Comparison of ENCODE assay signal across 1 fruit fly cellular context in the genomic region with DNA sequence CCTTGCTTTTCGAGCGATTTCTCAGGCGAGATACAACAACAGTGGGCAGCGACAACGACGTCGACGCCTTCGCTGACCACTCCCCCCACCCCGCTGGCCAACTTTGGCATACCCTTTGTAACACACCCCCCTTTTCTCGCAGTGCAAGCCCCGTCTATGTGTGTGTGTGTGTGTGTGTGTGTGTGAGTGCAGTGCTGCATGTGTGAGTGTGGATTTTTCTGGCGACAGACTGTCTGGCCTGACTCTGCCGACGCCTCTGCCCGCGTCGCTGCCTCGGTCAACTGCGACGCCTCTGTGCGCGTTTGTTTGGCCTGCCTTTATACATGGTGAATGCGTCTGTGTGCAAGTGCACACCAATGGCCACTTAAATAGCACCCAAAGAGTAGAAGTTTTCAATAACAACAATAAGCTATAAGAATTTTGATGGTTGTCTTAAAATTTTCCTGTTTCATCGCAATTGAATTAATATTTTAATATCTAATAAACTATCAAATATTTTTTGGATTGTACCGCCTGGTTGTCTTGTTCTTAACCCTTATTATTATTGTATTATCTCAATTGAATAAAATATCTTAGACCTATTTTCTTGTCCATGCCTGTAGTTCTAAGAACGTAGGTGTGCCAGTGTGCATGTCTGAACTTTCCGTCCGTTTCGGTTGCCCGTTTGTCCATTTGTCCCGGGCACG.
TF ChIP-seq lines count a peak whose summit lies in the region.

No protein-coding gene starts in this region.

TF ChIP-seq in whole organism, embryonic, 481 proteins besides CTCF, POLR2A, EP300 and RAD21 (continued from another document and continues in another):
- TF ChIP-seq CG3065 (GFP tag; optimal IDR thresholded peaks at IDR 0.05; lab: Kevin White, UChicago) (peak; percentile 38), tna (GFP tag; IDR thresholded peaks at IDR 0.05; lab: Robert Waterston, UW; ENCODE audit: partially characterized antibody) (no peak), Poxn (GFP tag; IDR thresholded peaks at IDR 0.05; lab: Robert Waterston, UW) (no peak), gro (GFP tag; optimal IDR thresholded peaks at IDR 0.05; lab: Kevin White, UChicago) (no peak), CG18262 (tag; optimal IDR thresholded peaks at IDR 0.05; lab: Kevin White, UChicago) (peak; percentile 98), CG6683 (GFP tag; optimal IDR thresholded peaks at IDR 0.05; lab: Kevin White, UChicago) (peak; percentile 83), CG14860 (GFP tag; IDR thresholded peaks at IDR 0.05; lab: Robert Waterston, UW; ENCODE audit: partially characterized antibody) (no peak), Ravus (GFP tag; IDR thresholded peaks at IDR 0.05; lab: Robert Waterston, UW) (peak; percentile 27; the same call in 1 of the 2 replicates), da (GFP tag; optimal IDR thresholded peaks at IDR 0.05; lab: Kevin White, UChicago) (no peak), ranshi (GFP tag; IDR thresholded peaks at IDR 0.05; lab: Robert Waterston, UW) (peak; percentile 71), CG2202 (tag; optimal IDR thresholded peaks at IDR 0.05; lab: Kevin White, UChicago) (peak; percentile 90), CG10321 (GFP tag; IDR thresholded peaks at IDR 0.05; lab: Robert Waterston, UW) (peak; percentile 19; the same call in 1 of the 2 replicates), btn (GFP tag; optimal IDR thresholded peaks at IDR 0.05; lab: Kevin White, UChicago) (no peak), nom (GFP tag; optimal IDR thresholded peaks at IDR 0.05; lab: Kevin White, UChicago) (peak; percentile 83), kah (GFP tag; optimal IDR thresholded peaks at IDR 0.05; lab: Kevin White, UChicago) (peak; percentile 90), trem (tag; optimal IDR thresholded peaks at IDR 0.05; lab: Kevin White, UChicago) (peak; percentile 94), hkb (optimal IDR thresholded peaks at IDR 0.05; lab: Kevin White, UChicago) (no peak), hkb (GFP tag; IDR thresholded peaks at IDR 0.05; lab: Robert Waterston, UW) (peak; percentile 93), tll (GFP tag; optimal IDR thresholded peaks at IDR 0.05; lab: Kevin White, UChicago) (peak in 1 of 2 experiments; percentile 10), CG12299 (tag; optimal IDR thresholded peaks at IDR 0.05; lab: Kevin White, UChicago) (peak; percentile 93), CG7357 (GFP tag; IDR thresholded peaks at IDR 0.05; lab: Robert Waterston, UW) (peak; percentile 47; the same call in 1 of the 3 replicates), tin (GFP tag; optimal IDR thresholded peaks at IDR 0.05; lab: Kevin White, UChicago) (peak; percentile 70), repo (GFP tag; optimal IDR thresholded peaks at IDR 0.05; lab: Kevin White, UChicago) (no peak), Atf3 (GFP tag; optimal IDR thresholded peaks at IDR 0.05; lab: Kevin White, UChicago) (no peak), br (optimal IDR thresholded peaks at IDR 0.05; lab: Kevin White, UChicago) (no peak), C15 (GFP tag; IDR thresholded peaks at IDR 0.05; lab: Robert Waterston, UW) (0 out of 3 replicates have a peak, but pooled peaks have one; percentile 9), Rx (GFP tag; IDR thresholded peaks at IDR 0.05; lab: Robert Waterston, UW) (peak; percentile 65), ab (GFP tag; optimal IDR thresholded peaks at IDR 0.05; lab: Kevin White, UChicago) (no peak), CG8944 (GFP tag; optimal IDR thresholded peaks at IDR 0.05; lab: Kevin White, UChicago) (no peak), bsh (GFP tag; optimal IDR thresholded peaks at IDR 0.05; lab: Kevin White, UChicago) (peak; percentile 67 to 97), CG4424 (GFP tag; optimal IDR thresholded peaks at IDR 0.05; lab: Kevin White, UChicago) (peak; percentile 82), B-H1 (GFP tag; IDR thresholded peaks at IDR 0.05; lab: Robert Waterston, UW) (peak; percentile 68), CG10267 (tag; optimal IDR thresholded peaks at IDR 0.05; lab: Kevin White, UChicago) (peak; percentile 92), Sin3A (optimal IDR thresholded peaks at IDR 0.05; lab: Kevin White, UChicago) (no peak), NC2β (GFP tag; optimal IDR thresholded peaks at IDR 0.05; lab: Kevin White, UChicago) (no peak), Abd-B (GFP tag; optimal IDR thresholded peaks at IDR 0.05; lab: Kevin White, UChicago) (peak; percentile 84), Kr (GFP tag; optimal IDR thresholded peaks at IDR 0.05; lab: Kevin White, UChicago) (peak; percentile 61), CG17802 (tag; optimal IDR thresholded peaks at IDR 0.05; lab: Kevin White, UChicago) (peak; percentile 70), HmgD (GFP tag; optimal IDR thresholded peaks at IDR 0.05; lab: Kevin White, UChicago) (no peak), Adf1 (GFP tag; IDR thresholded peaks at IDR 0.05; lab: Robert Waterston, UW) (peak; percentile 84), esg (GFP tag; conservative IDR thresholded peaks at IDR 0.05; lab: Robert Waterston, UW) (peak; percentile 82), dm (GFP tag; optimal IDR thresholded peaks at IDR 0.05; lab: Kevin White, UChicago) (no peak), CG32532 (GFP tag; IDR thresholded peaks at IDR 0.05; lab: Robert Waterston, UW) (peak; percentile 59; the same call in 1 of the 2 replicates), CG10959 (GFP tag; IDR thresholded peaks at IDR 0.05; lab: Robert Waterston, UW) (peak; percentile 67), Eip74EF (GFP tag; optimal IDR thresholded peaks at IDR 0.05; lab: Kevin White, UChicago) (peak in 1 of 2 experiments; percentile 96), kni (GFP tag; optimal IDR thresholded peaks at IDR 0.05; lab: Kevin White, UChicago) (peak; percentile 85), CG8290 (GFP tag; optimal IDR thresholded peaks at IDR 0.05; lab: Kevin White, UChicago) (peak; percentile 79), CG8290 (tag; optimal IDR thresholded peaks at IDR 0.05; lab: Kevin White, UChicago) (peak in 1 of 2 experiments; percentile 80), CG10565 (GFP tag; optimal IDR thresholded peaks at IDR 0.05; lab: Kevin White, UChicago) (peak; percentile 49), insv (GFP tag; optimal IDR thresholded peaks at IDR 0.05; lab: Kevin White, UChicago) (peak in 1 of 2 experiments; percentile 47), peb (GFP tag; IDR thresholded peaks at IDR 0.05; lab: Robert Waterston, UW) (peak; percentile 87), CG13287 (GFP tag; IDR thresholded peaks at IDR 0.05; lab: Robert Waterston, UW; ENCODE audit: partially characterized antibody) (no peak), CG15479 (GFP tag; optimal IDR thresholded peaks at IDR 0.05; lab: Kevin White, UChicago) (peak; percentile 76), CoRest (tag; optimal IDR thresholded peaks at IDR 0.05; lab: Kevin White, UChicago) (peak; percentile 95), CG6689 (GFP tag; IDR thresholded peaks at IDR 0.05; lab: Robert Waterston, UW) (peak; percentile 87), CG1792 (GFP tag; optimal IDR thresholded peaks at IDR 0.05; lab: Kevin White, UChicago) (no peak), Awh (GFP tag; IDR thresholded peaks at IDR 0.05; lab: Robert Waterston, UW) (peak; percentile 85), CG1233 (GFP tag; optimal IDR thresholded peaks at IDR 0.05; lab: Kevin White, UChicago) (peak; percentile 89), sqz (GFP tag; optimal IDR thresholded peaks at IDR 0.05; lab: Kevin White, UChicago) (peak; percentile 93), MTF-1 (GFP tag; optimal IDR thresholded peaks at IDR 0.05; lab: Kevin White, UChicago; ENCODE audit: borderline replicate concordance) (peak; percentile 73), Side (GFP tag; optimal IDR thresholded peaks at IDR 0.05; lab: Kevin White, UChicago) (no peak), CG33213 (GFP tag; optimal IDR thresholded peaks at IDR 0.05; lab: Kevin White, UChicago) (no peak), CG11504 (tag; optimal IDR thresholded peaks at IDR 0.05; lab: Kevin White, UChicago) (peak; percentile 93), CG12659 (GFP tag; optimal IDR thresholded peaks at IDR 0.05; lab: Kevin White, UChicago) (peak; percentile 90), CG7372 (GFP tag; IDR thresholded peaks at IDR 0.05; lab: Robert Waterston, UW) (peak; percentile 67; the same call in 1 of the 2 replicates), Drgx (GFP tag; IDR thresholded peaks at IDR 0.05; lab: Robert Waterston, UW) (peak; percentile 82), bigmax (GFP tag; optimal IDR thresholded peaks at IDR 0.05; lab: Kevin White, UChicago) (no peak), D (optimal IDR thresholded peaks at IDR 0.05; lab: Kevin White, UChicago) (no peak), D (GFP tag; optimal IDR thresholded peaks at IDR 0.05; lab: Kevin White, UChicago) (peak; percentile 95), cato (GFP tag; optimal IDR thresholded peaks at IDR 0.05; lab: Kevin White, UChicago; ENCODE audit: borderline replicate concordance) (peak; percentile 60), pzg (GFP tag; optimal IDR thresholded peaks at IDR 0.05; lab: Kevin White, UChicago) (no peak), ind (GFP tag; optimal IDR thresholded peaks at IDR 0.05; lab: Kevin White, UChicago) (peak; percentile 58), CG4707 (GFP tag; optimal IDR thresholded peaks at IDR 0.05; lab: Kevin White, UChicago) (peak; percentile 72), CG17568 (GFP tag; optimal IDR thresholded peaks at IDR 0.05; lab: Kevin White, UChicago) (peak; percentile 87), ara (GFP tag; IDR thresholded peaks at IDR 0.05; lab: Robert Waterston, UW) (peak; percentile 83), CG6765 (GFP tag; optimal IDR thresholded peaks at IDR 0.05; lab: Kevin White, UChicago) (peak; percentile 53), CG8765 (GFP tag; IDR thresholded peaks at IDR 0.05; lab: Robert Waterston, UW) (no peak; the same call in 1 of the 2 replicates), sd (tag; optimal IDR thresholded peaks at IDR 0.05; lab: Kevin White, UChicago) (peak; percentile 42), row (GFP tag; IDR thresholded peaks at IDR 0.05; lab: Robert Waterston, UW) (peak; percentile 84), CG6272 (GFP tag; IDR thresholded peaks at IDR 0.05; lab: Robert Waterston, UW) (0 out of 2 replicates have a peak, but pooled peaks have one; percentile 35), emc (GFP tag; optimal IDR thresholded peaks at IDR 0.05; lab: Kevin White, UChicago) (no peak), vnd (GFP tag; IDR thresholded peaks at IDR 0.05; lab: Robert Waterston, UW; ENCODE audit: partially characterized antibody) (no peak), sr (GFP tag; IDR thresholded peaks at IDR 0.05; lab: Robert Waterston, UW) (no peak; the same call in 2 of the 3 replicates), YL-1 (GFP tag; optimal IDR thresholded peaks at IDR 0.05; lab: Kevin White, UChicago) (peak; percentile 65), CG10366 (GFP tag; IDR thresholded peaks at IDR 0.05; lab: Robert Waterston, UW) (peak; percentile 65), wor (GFP tag; IDR thresholded peaks at IDR 0.05; lab: Robert Waterston, UW) (peak; percentile 88), ftz-f1 (GFP tag; optimal IDR thresholded peaks at IDR 0.05; lab: Kevin White, UChicago) (no peak), PHDP (tag; optimal IDR thresholded peaks at IDR 0.05; lab: Kevin White, UChicago) (peak; percentile 93), CG9215 (GFP tag; IDR thresholded peaks at IDR 0.05; lab: Robert Waterston, UW) (0 out of 2 replicates have a peak, but pooled peaks have one; percentile 8), Dip2 (GFP tag; IDR thresholded peaks at IDR 0.05; lab: Robert Waterston, UW) (no peak), CG9437 (GFP tag; optimal IDR thresholded peaks at IDR 0.05; lab: Kevin White, UChicago) (peak; percentile 81), disco-r (GFP tag; optimal IDR thresholded peaks at IDR 0.05; lab: Kevin White, UChicago) (no peak), cg (GFP tag; optimal IDR thresholded peaks at IDR 0.05; lab: Kevin White, UChicago) (peak; percentile 71), cas (GFP tag; IDR thresholded peaks at IDR 0.05; lab: Robert Waterston, UW) (no peak), Doc3 (GFP tag; IDR thresholded peaks at IDR 0.05; lab: Robert Waterston, UW; ENCODE audit: partially characterized antibody) (no peak), grn (GFP tag; optimal IDR thresholded peaks at IDR 0.05; lab: Kevin White, UChicago) (peak; percentile 27), jumu (GFP tag; optimal IDR thresholded peaks at IDR 0.05; lab: Kevin White, UChicago) (peak; percentile 7), CG7271 (tag; optimal IDR thresholded peaks at IDR 0.05; lab: Kevin White, UChicago) (peak; percentile 86), Lpt (GFP tag; optimal IDR thresholded peaks at IDR 0.05; lab: Kevin White, UChicago) (no peak), Atf6 (GFP tag; IDR thresholded peaks at IDR 0.05; lab: Robert Waterston, UW) (peak; percentile 71; the same call in 1 of the 2 replicates), abd-A (tag; optimal IDR thresholded peaks at IDR 0.05; lab: Kevin White, UChicago) (peak; percentile 39), CG18619 (GFP tag; optimal IDR thresholded peaks at IDR 0.05; lab: Kevin White, UChicago) (peak; percentile 81), Optix (GFP tag; IDR thresholded peaks at IDR 0.05; lab: Robert Waterston, UW) (peak; percentile 48; the same call in 1 of the 3 replicates), scrt (GFP tag; optimal IDR thresholded peaks at IDR 0.05; lab: Kevin White, UChicago) (peak; percentile 82), CG10147 (GFP tag; optimal IDR thresholded peaks at IDR 0.05; lab: Kevin White, UChicago) (peak; percentile 87), Doc2 (GFP tag; IDR thresholded peaks at IDR 0.05; lab: Robert Waterston, UW) (0 out of 2 replicates have a peak, but pooled peaks have one; percentile 34), CG10431 (GFP tag; optimal IDR thresholded peaks at IDR 0.05; lab: Kevin White, UChicago) (peak; percentile 96), CG31388 (GFP tag; optimal IDR thresholded peaks at IDR 0.05; lab: Kevin White, UChicago) (peak; percentile 9), Dad (GFP tag; optimal IDR thresholded peaks at IDR 0.05; lab: Kevin White, UChicago) (no peak), sna (GFP tag; IDR thresholded peaks at IDR 0.05; lab: Robert Waterston, UW; ENCODE audit: partially characterized antibody) (no peak), ase (GFP tag; IDR thresholded peaks at IDR 0.05; lab: Robert Waterston, UW) (peak; percentile 40; the same call in 1 of the 3 replicates), CG31224 (GFP tag; IDR thresholded peaks at IDR 0.05; lab: Robert Waterston, UW) (no peak), slou (GFP tag; optimal IDR thresholded peaks at IDR 0.05; lab: Kevin White, UChicago) (peak; percentile 31), CG2120 (GFP tag; optimal IDR thresholded peaks at IDR 0.05; lab: Kevin White, UChicago) (peak; percentile 15), CG11093 (GFP tag; IDR thresholded peaks at IDR 0.05; lab: Robert Waterston, UW) (peak; percentile 79), Atf-2 (GFP tag; optimal IDR thresholded peaks at IDR 0.05; lab: Kevin White, UChicago) (no peak), CG13123 (GFP tag; optimal IDR thresholded peaks at IDR 0.05; lab: Kevin White, UChicago) (peak; percentile 29), CG17385 (GFP tag; optimal IDR thresholded peaks at IDR 0.05; lab: Kevin White, UChicago) (peak; percentile 85), yki (optimal IDR thresholded peaks at IDR 0.05; lab: Kevin White, UChicago) (no peak), sima (GFP tag; optimal IDR thresholded peaks at IDR 0.05; lab: Kevin White, UChicago) (no peak), Xbp1 (GFP tag; optimal IDR thresholded peaks at IDR 0.05; lab: Kevin White, UChicago) (peak; percentile 84)
